Fruit fly (Drosophila melanogaster) whole organism, embryonic: Measurements from ENCODE around the gene CG15553.

Experiments used
- Aef1 ChIP-seq: fragments of 200-800 bp; sonication (Bioruptor generic); IDR thresholded peaks from 3 replicates; pipeline ENCODE4 v1.3.6; 2022; ENCODE audit warnings: missing biosample characterization, missing genetic modification characterization
- Atf3 ChIP-seq: fragments of 200-800 bp; sonication (Bioruptor generic); optimal IDR thresholded peaks from 3 replicates; lab custom pipeline; 2016; ENCODE audit warnings: missing biosample characterization, missing genetic modification characterization
- Awh ChIP-seq: fragments of 200-800 bp; sonication (Bioruptor generic); IDR thresholded peaks from 2 replicates; pipeline ENCODE4, ENCODE4 v1.3.6; 2022; ENCODE audit warnings: missing biosample characterization, missing genetic modification characterization
- Blimp-1 ChIP-seq: fragments of 200-800 bp; sonication (Bioruptor generic); optimal IDR thresholded peaks from 3 replicates; lab custom pipeline; 2018; ENCODE audit warnings: missing biosample characterization, missing genetic modification characterization, mild to moderate bottlenecking, moderate library complexity, missing genetic modification reagents
- BtbVII ChIP-seq: fragments of 200-800 bp; sonication (Bioruptor generic); optimal IDR thresholded peaks from 3 replicates; lab custom pipeline; 2017; ENCODE audit warnings: missing biosample characterization, mild to moderate bottlenecking, missing genetic modification characterization
- CG10274 ChIP-seq: fragments of 200-800 bp; sonication (Bioruptor generic); optimal IDR thresholded peaks from 3 replicates; lab custom pipeline; 2017; ENCODE audit warnings: missing biosample characterization, mild to moderate bottlenecking, missing genetic modification characterization
- CG10431 ChIP-seq: fragments of 200-800 bp; sonication (Bioruptor generic); optimal IDR thresholded peaks from 3 replicates; lab custom pipeline; 2018; ENCODE audit warnings: missing biosample characterization, mild to moderate bottlenecking, missing genetic modification characterization
- CG11695 ChIP-seq: fragments of 200-800 bp; sonication (Bioruptor generic); IDR thresholded peaks from 3 replicates; pipeline ENCODE4 v1.3.6; 2022; ENCODE audit warnings: missing biosample characterization, missing genetic modification characterization
- CG12155 ChIP-seq: fragments of 200-800 bp; sonication (Bioruptor generic); optimal IDR thresholded peaks from 3 replicates; lab custom pipeline; 2016; ENCODE audit warnings: missing biosample characterization, missing genetic modification characterization
- CG15073 ChIP-seq: fragments of 200-800 bp; sonication (Bioruptor generic); optimal IDR thresholded peaks from 2 replicates; lab custom pipeline; 2016; ENCODE audit warnings: missing biosample characterization, missing genetic modification characterization
- CG16863 ChIP-seq: fragments of 200-800 bp; sonication (Bioruptor generic); optimal IDR thresholded peaks from 3 replicates; lab custom pipeline; 2016; ENCODE audit warnings: missing biosample characterization, missing genetic modification characterization
- CG2129 ChIP-seq: fragments of 200-800 bp; sonication (Bioruptor generic); IDR thresholded peaks from 2 replicates; pipeline ENCODE4 v1.3.6; 2022; ENCODE audit warnings: missing biosample characterization, missing genetic modification characterization; ENCODE audit not compliant: partially characterized antibody
- CG3847 ChIP-seq: fragments of 200-800 bp; sonication (Bioruptor generic); IDR thresholded peaks from 2 replicates; pipeline ENCODE4 v1.3.6; 2022; ENCODE audit warnings: missing biosample characterization, missing genetic modification characterization
- CG42726 ChIP-seq: fragments of 200-800 bp; sonication (Bioruptor generic); IDR thresholded peaks from 2 replicates; pipeline ENCODE4 v1.3.6; 2022; ENCODE audit warnings: missing biosample characterization, missing genetic modification characterization; ENCODE audit not compliant: partially characterized antibody
- CG4360 ChIP-seq: fragments of 200-800 bp; sonication (Bioruptor generic); IDR thresholded peaks from 2 replicates; pipeline ENCODE4 v1.3.6; 2022; ENCODE audit warnings: missing biosample characterization, missing genetic modification characterization
- CG4730 ChIP-seq: fragments of 200-800 bp; sonication (Bioruptor generic); IDR thresholded peaks from 2 replicates; pipeline ENCODE4 v1.3.6; 2022; ENCODE audit warnings: missing biosample characterization, missing genetic modification characterization
- CG5953 ChIP-seq: fragments of 200-800 bp; sonication (Bioruptor generic); IDR thresholded peaks from 2 replicates; pipeline ENCODE4 v1.3.6; 2022; ENCODE audit warnings: missing biosample characterization, missing genetic modification characterization
- CG6791 ChIP-seq: fragments of 200-800 bp; sonication (Bioruptor generic); IDR thresholded peaks from 3 replicates; pipeline ENCODE4 v1.3.6; 2022; ENCODE audit warnings: missing biosample characterization, missing genetic modification characterization; ENCODE audit not compliant: partially characterized antibody
- CG9437 ChIP-seq: fragments of 200-800 bp; sonication (Bioruptor generic); optimal IDR thresholded peaks from 2 replicates; lab custom pipeline; 2018; ENCODE audit warnings: missing biosample characterization, mild to moderate bottlenecking, missing genetic modification characterization
- CG9932 ChIP-seq: fragments of 200-800 bp; sonication (Bioruptor generic); IDR thresholded peaks from 2 replicates; pipeline ENCODE4 v1.3.6; 2022; ENCODE audit warnings: missing biosample characterization, missing genetic modification characterization
- Chrac-16 ChIP-seq: fragments of 200-800 bp; sonication (Bioruptor generic); optimal IDR thresholded peaks from 3 replicates; lab custom pipeline; 2016; ENCODE audit warnings: missing biosample characterization, missing genetic modification characterization
- Deaf1 ChIP-seq: fragments of 200-800 bp; optimal IDR thresholded peaks from 3 replicates; lab custom pipeline; 2019; ENCODE audit warnings: missing biosample characterization, mild to moderate bottlenecking, missing genetic modification characterization, moderate library complexity
- Dfd ChIP-seq, 2 experiments: fragments of >200 bp; optimal IDR thresholded peaks; 2 replicates each; lab custom pipeline; 2017; ENCODE audit warnings: missing biosample characterization in 2 of 2, missing genetic modification characterization in 2 of 2
- Doc2 ChIP-seq: fragments of 200-800 bp; sonication (Bioruptor generic); IDR thresholded peaks from 2 replicates; pipeline ENCODE4 v1.3.6; 2022; ENCODE audit warnings: missing biosample characterization, missing genetic modification characterization
- Gsc ChIP-seq: fragments of 200-800 bp; sonication (Bioruptor generic); IDR thresholded peaks from 2 replicates; pipeline ENCODE4 v1.3.6; 2022; ENCODE audit warnings: missing biosample characterization, missing genetic modification characterization
- Gug ChIP-seq: fragments of 200-800 bp; sonication (Bioruptor generic); IDR thresholded peaks from 4 replicates; pipeline ENCODE4 v1.3.6; 2022; ENCODE audit warnings: missing biosample characterization, missing genetic modification characterization
- Hand ChIP-seq: fragments of 200-800 bp; sonication (Bioruptor generic); optimal IDR thresholded peaks from 2 replicates; lab custom pipeline; 2017; ENCODE audit warnings: mild to moderate bottlenecking, missing biosample characterization, missing genetic modification reagents, missing genetic modification characterization
- HmgD ChIP-seq: fragments of 200-800 bp; sonication (Bioruptor generic); optimal IDR thresholded peaks from 3 replicates; lab custom pipeline; 2016; ENCODE audit warnings: missing biosample characterization, missing genetic modification characterization
- HmgZ ChIP-seq: fragments of 200-800 bp; sonication (Bioruptor generic); optimal IDR thresholded peaks from 2 replicates; lab custom pipeline; 2018; ENCODE audit warnings: missing biosample characterization, mild to moderate bottlenecking, missing genetic modification characterization
- Hr51 ChIP-seq, 2 experiments: fragments of 200-800 bp; sonication (Bioruptor generic); optimal IDR thresholded peaks; 2 replicates in 1 of 2; 3 replicates in 1 of 2; lab custom pipeline; 2016 to 2018; ENCODE audit warnings: missing biosample characterization in 2 of 2, missing genetic modification characterization in 2 of 2, mild to moderate bottlenecking in 1 of 2, moderate library complexity in 1 of 2
- Lhr ChIP-seq: fragments of 200-800 bp; sonication (Bioruptor generic); optimal IDR thresholded peaks from 3 replicates; lab custom pipeline; 2017; ENCODE audit warnings: mild to moderate bottlenecking, missing biosample characterization, missing genetic modification reagents, missing genetic modification characterization
- Mes4 ChIP-seq: fragments of 200-800 bp; sonication (Bioruptor generic); optimal IDR thresholded peaks from 2 replicates; lab custom pipeline; 2016; ENCODE audit warnings: missing biosample characterization, missing genetic modification characterization
- Mrtf ChIP-seq: fragments of 200-800 bp; sonication (Bioruptor generic); IDR thresholded peaks from 3 replicates; pipeline ENCODE4 v1.3.6; 2022; ENCODE audit warnings: missing biosample characterization, missing genetic modification characterization
- Nf-YB ChIP-seq: fragments of 200-800 bp; sonication (Bioruptor generic); optimal IDR thresholded peaks from 3 replicates; lab custom pipeline; 2019; ENCODE audit warnings: missing biosample characterization, mild to moderate bottlenecking, missing genetic modification characterization, moderate library complexity
- Poxn ChIP-seq: fragments of 200-800 bp; sonication (Bioruptor generic); IDR thresholded peaks from 2 replicates; pipeline ENCODE4 v1.3.6; 2022; ENCODE audit warnings: missing biosample characterization, missing genetic modification characterization
- Side ChIP-seq: fragments of 200-800 bp; sonication (Bioruptor generic); optimal IDR thresholded peaks from 2 replicates; lab custom pipeline; 2016; ENCODE audit warnings: missing biosample characterization, missing genetic modification characterization
- cad ChIP-seq: fragments of >200 bp; optimal IDR thresholded peaks from 2 replicates; lab custom pipeline; 2017; ENCODE audit warnings: missing biosample characterization, missing genetic modification characterization
- croc ChIP-seq: fragments of 200-800 bp; sonication (Bioruptor generic); conservative IDR thresholded peaks from 3 replicates; pipeline ENCODE4 v1.3.6; 2022; ENCODE audit warnings: missing biosample characterization, missing genetic modification characterization
- dpn ChIP-seq, 2 experiments: fragments of 200-800 bp; sonication (Bioruptor generic); optimal IDR thresholded peaks; 3 replicates each; lab custom pipeline; 2016; ENCODE audit warnings: missing biosample characterization in 2 of 2, missing genetic modification characterization in 2 of 2
- exex ChIP-seq: fragments of 200-800 bp; sonication (Bioruptor generic); optimal IDR thresholded peaks from 4 replicates; lab custom pipeline; 2018; ENCODE audit warnings: missing biosample characterization, mild to moderate bottlenecking, missing genetic modification characterization, moderate library complexity
- gce ChIP-seq: fragments of 200-800 bp; sonication (Bioruptor generic); IDR thresholded peaks from 3 replicates; pipeline ENCODE4 v1.3.6; 2022; ENCODE audit warnings: missing biosample characterization, missing genetic modification characterization
- hbn ChIP-seq: fragments of 200-800 bp; sonication (Bioruptor generic); IDR thresholded peaks from 2 replicates; pipeline ENCODE4 v1.3.6; 2022; ENCODE audit warnings: missing biosample characterization, missing genetic modification characterization; ENCODE audit not compliant: partially characterized antibody
- inv ChIP-seq: fragments of 200-800 bp; sonication (Bioruptor generic); IDR thresholded peaks from 2 replicates; pipeline ENCODE4 v1.3.6; 2022; ENCODE audit warnings: missing biosample characterization, missing genetic modification characterization; ENCODE audit not compliant: partially characterized antibody
- jing ChIP-seq: fragments of 200-800 bp; sonication (Bioruptor generic); optimal IDR thresholded peaks from 2 replicates; lab custom pipeline; 2018; ENCODE audit warnings: missing biosample characterization, mild to moderate bottlenecking, missing genetic modification characterization
- ken ChIP-seq: fragments of 200-800 bp; sonication (Bioruptor generic); IDR thresholded peaks from 3 replicates; pipeline ENCODE4 v1.3.6; 2022; ENCODE audit warnings: missing biosample characterization, missing genetic modification characterization
- lab ChIP-seq: fragments of 200-800 bp; sonication (Bioruptor generic); optimal IDR thresholded peaks from 3 replicates; lab custom pipeline; 2017; ENCODE audit warnings: missing biosample characterization, missing genetic modification characterization, mild to moderate bottlenecking, moderate library complexity, missing genetic modification reagents
- otp ChIP-seq: fragments of 200-800 bp; sonication (Bioruptor generic); IDR thresholded peaks from 3 replicates; pipeline ENCODE4, ENCODE4 v1.3.6; 2022; ENCODE audit warnings: missing biosample characterization, missing genetic modification characterization
- pros ChIP-seq: fragments of 200-800 bp; sonication (Bioruptor generic); optimal IDR thresholded peaks from 3 replicates; lab custom pipeline; 2019; ENCODE audit warnings: missing biosample characterization, mild to moderate bottlenecking, missing genetic modification characterization, moderate library complexity
- psq ChIP-seq: fragments of 200-800 bp; sonication (Bioruptor generic); optimal IDR thresholded peaks from 2 replicates; lab custom pipeline; 2017; ENCODE audit warnings: missing biosample characterization, missing genetic modification characterization
- pum ChIP-seq: fragments of 200-800 bp; sonication (Bioruptor generic); optimal IDR thresholded peaks from 2 replicates; lab custom pipeline; 2016; ENCODE audit warnings: missing biosample characterization, missing genetic modification characterization
- seq ChIP-seq: fragments of 200-800 bp; sonication (Bioruptor generic); IDR thresholded peaks from 2 replicates; pipeline ENCODE4 v1.3.6; 2022; ENCODE audit warnings: missing biosample characterization, missing genetic modification characterization
- wdn ChIP-seq: fragments of 200-800 bp; sonication (Bioruptor generic); IDR thresholded peaks from 2 replicates; pipeline ENCODE4 v1.3.6; 2022; ENCODE audit warnings: missing biosample characterization, missing genetic modification characterization

The CG15553 gene

DNA sequence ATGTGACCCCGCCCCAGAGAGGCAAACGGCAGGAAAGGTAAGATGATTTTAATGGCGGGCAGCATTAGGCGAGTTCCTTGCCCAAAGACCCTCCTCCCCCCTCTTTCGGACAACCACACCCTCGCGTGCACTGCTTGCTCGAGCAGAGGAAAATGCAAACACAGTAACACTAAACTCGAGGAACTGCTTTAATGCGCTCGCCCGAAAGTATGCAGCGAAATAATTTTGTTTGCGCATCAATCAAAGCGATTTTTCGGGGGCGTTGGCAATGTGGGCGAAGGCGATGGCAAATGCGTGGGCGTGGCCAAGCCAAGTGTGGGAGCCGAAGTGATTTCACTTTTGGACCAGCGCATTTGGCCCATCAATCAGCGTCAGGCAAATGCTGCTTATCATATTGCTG lies 14.6 kb downstream of the CG15553 start (continued):
- TF ChIP-seq croc (GFP tag; lab: Robert Waterston, UW) (no peak), CG3847 (GFP tag; lab: Robert Waterston, UW) (no peak), inv (GFP tag; lab: Robert Waterston, UW) (no peak), hbn (GFP tag; lab: Robert Waterston, UW) (no peak), ken (peak; percentile 66; the same call in 1 of the 3 replicates), otp (GFP tag; lab: Robert Waterston, UW) (no peak), CG10431 (GFP tag; lab: Kevin White, UChicago) (no peak), seq (no peak), CG9437 (GFP tag; lab: Kevin White, UChicago) (no peak), Poxn (no peak), Mes4 (GFP tag; lab: Kevin White, UChicago) (no peak), Gsc (GFP tag; lab: Robert Waterston, UW) (no peak), CG4730 (GFP tag; lab: Robert Waterston, UW) (no peak), CG6791 (GFP tag; lab: Robert Waterston, UW) (no peak), CG2129 (GFP tag; lab: Robert Waterston, UW) (no peak), Nf-YB (GFP tag; lab: Kevin White, UChicago) (peak; percentile 20), Gug (GFP tag; lab: Robert Waterston, UW) (no peak), CG16863 (GFP tag; lab: Kevin White, UChicago) (peak; percentile 17), cad (GFP tag; lab: Kevin White, UChicago) (no peak), Hand (GFP tag; lab: Kevin White, UChicago) (no peak), Mrtf (GFP tag; lab: Robert Waterston, UW) (no peak), wdn (no peak), jing (GFP tag; lab: Kevin White, UChicago) (no peak), Deaf1 (tag; lab: Kevin White, UChicago) (no peak), HmgZ (peak; percentile 55), CG11695 (no peak), Atf3 (GFP tag; lab: Kevin White, UChicago) (no peak), CG12155 (GFP tag; lab: Kevin White, UChicago) (no peak), Side (GFP tag; lab: Kevin White, UChicago) (no peak), BtbVII (GFP tag; lab: Kevin White, UChicago) (no peak), gce (GFP tag; lab: Robert Waterston, UW) (no peak), CG4360 (no peak), CG9932 (peak; percentile 16; the same call in 1 of the 2 replicates), lab (GFP tag; lab: Kevin White, UChicago) (no peak), pum (GFP tag; lab: Kevin White, UChicago) (peak; percentile 3), exex (no peak), CG5953 (GFP tag; lab: Robert Waterston, UW) (no peak), psq (GFP tag; lab: Kevin White, UChicago) (no peak), Lhr (GFP tag; lab: Kevin White, UChicago) (no peak), HmgD (GFP tag; lab: Kevin White, UChicago) (peak; percentile 58), Doc2 (GFP tag; lab: Robert Waterston, UW) (no peak), CG10274 (GFP tag; lab: Kevin White, UChicago) (no peak), Aef1 (no peak), Awh (GFP tag; lab: Robert Waterston, UW) (no peak), CG15073 (no peak), Hr51 (GFP tag; optimal IDR thresholded peaks at IDR 0.05; lab: Kevin White, UChicago) (no peak), Chrac-16 (GFP tag; lab: Kevin White, UChicago) (no peak), Dfd (GFP tag; optimal IDR thresholded peaks at IDR 0.05; lab: Kevin White, UChicago) (peak in 1 of 2 experiments; percentile 53), Blimp-1 (GFP tag; lab: Kevin White, UChicago) (no peak), CG42726 (GFP tag; lab: Robert Waterston, UW) (no peak), pros (GFP tag; lab: Kevin White, UChicago) (no peak), dpn (GFP tag; optimal IDR thresholded peaks at IDR 0.05; lab: Kevin White, UChicago) (peak in 1 of 2 experiments; percentile 1)
